Worm (Caenorhabditis elegans) whole organism, young adult: ENCODE results near the gene E02H4.2.
A peak's percentile ranks its signal among the peaks of the same experiment; 100 is the strongest.

ENCODE experiments used
- B0261.1 ChIP-seq: sonication (generic microtip); optimal IDR thresholded peaks from 2 replicates; lab custom pipeline; 2016; ENCODE audit warnings: mild to moderate bottlenecking, missing genetic modification characterization, moderate library complexity, missing compliant biosample characterization
- F22D6.2 ChIP-seq: sonication (generic microtip); optimal IDR thresholded peaks from 2 replicates; lab custom pipeline; 2016; ENCODE audit warnings: mild to moderate bottlenecking, missing genetic modification characterization, missing compliant biosample characterization
- F23B12.7 ChIP-seq: sonication (generic microtip); optimal IDR thresholded peaks from 2 replicates; lab custom pipeline; 2017; ENCODE audit warnings: missing genetic modification characterization, mild to moderate bottlenecking, missing compliant biosample characterization, antibody characterized with exemption, moderate library complexity; ENCODE audit not compliant: insufficient read depth
- F33H1.4 ChIP-seq: fragments of 200-800 bp; sonication (Bioruptor generic); IDR thresholded peaks from 2 replicates; pipeline ENCODE4 v1.3.6; 2022; ENCODE audit warnings: missing genetic modification reagents, missing genetic modification characterization, missing compliant biosample characterization
- F39B2.1 ChIP-seq: fragments of 200-800 bp; sonication (Bioruptor generic); IDR thresholded peaks from 2 replicates; pipeline ENCODE4 v1.3.6; 2022; ENCODE audit warnings: missing genetic modification reagents, missing genetic modification characterization, missing compliant biosample characterization
- F49E8.2 ChIP-seq: sonication (generic microtip); optimal IDR thresholded peaks from 3 replicates; lab custom pipeline; 2017; ENCODE audit warnings: missing genetic modification characterization, mild to moderate bottlenecking, missing compliant biosample characterization, antibody characterized with exemption, moderate library complexity; ENCODE audit not compliant: insufficient read depth
- F52B5.7 ChIP-seq: sonication (generic microtip); optimal IDR thresholded peaks from 2 replicates; lab custom pipeline; 2016; ENCODE audit warnings: mild to moderate bottlenecking, missing genetic modification characterization, missing compliant biosample characterization
- K11D2.4 ChIP-seq: fragments of 200-800 bp; sonication (Bioruptor generic); IDR thresholded peaks from 2 replicates; pipeline ENCODE4 v1.3.6; 2022; ENCODE audit warnings: missing genetic modification reagents, missing genetic modification characterization, missing compliant biosample characterization
- Y53F4B.3 ChIP-seq: fragments of 200-800 bp; sonication (Bioruptor generic); IDR thresholded peaks from 2 replicates; pipeline ENCODE4 v1.3.6; 2022; ENCODE audit warnings: missing genetic modification reagents, missing genetic modification characterization, missing compliant biosample characterization
- Y56A3A.18 ChIP-seq: fragments of 200-800 bp; sonication (Bioruptor generic); IDR thresholded peaks from 2 replicates; pipeline ENCODE4 v1.3.6; 2022; ENCODE audit warnings: missing genetic modification reagents, missing genetic modification characterization, missing compliant biosample characterization
- Y95B8A.8 ChIP-seq: fragments of 200-800 bp; sonication (Bioruptor generic); IDR thresholded peaks from 2 replicates; pipeline ENCODE4 v1.3.6; 2022; ENCODE audit warnings: missing genetic modification reagents, missing genetic modification characterization, missing compliant biosample characterization
- aptf-3 ChIP-seq: fragments of 200-800 bp; sonication (Bioruptor generic); IDR thresholded peaks from 2 replicates; pipeline ENCODE4 v1.3.6; 2022; ENCODE audit warnings: missing genetic modification characterization, missing compliant biosample characterization
- athp-1 ChIP-seq: sonication (generic microtip); optimal IDR thresholded peaks from 2 replicates; lab custom pipeline; 2017; ENCODE audit warnings: mild to moderate bottlenecking, missing genetic modification characterization, missing compliant biosample characterization
- attf-3 ChIP-seq: fragments of 200-800 bp; sonication (Bioruptor generic); conservative IDR thresholded peaks from 2 replicates; pipeline ENCODE4 v1.3.6; 2022; ENCODE audit warnings: missing genetic modification reagents, missing genetic modification characterization, missing compliant biosample characterization
- attf-5 ChIP-seq: fragments of 200-800 bp; sonication (Bioruptor generic); optimal IDR thresholded peaks from 2 replicates; lab custom pipeline; 2018; ENCODE audit warnings: mild to moderate bottlenecking, missing genetic modification characterization, missing compliant biosample characterization
- attf-6 ChIP-seq: fragments of 200-800 bp; sonication (Bioruptor generic); IDR thresholded peaks from 2 replicates; pipeline ENCODE4 v1.3.6; 2022; ENCODE audit warnings: missing genetic modification reagents, missing genetic modification characterization, missing compliant biosample characterization
- cebp-2 ChIP-seq: fragments of 200-800 bp; sonication (Bioruptor generic); IDR thresholded peaks from 2 replicates; pipeline ENCODE4 v1.3.6; 2022; ENCODE audit warnings: missing genetic modification characterization, missing compliant biosample characterization
- ceh-58 ChIP-seq: fragments of 200-800 bp; sonication (Bioruptor generic); IDR thresholded peaks from 2 replicates; pipeline ENCODE4 v1.3.6; 2022; ENCODE audit warnings: missing genetic modification characterization, missing compliant biosample characterization
- ceh-79 ChIP-seq: sonication (generic microtip); optimal IDR thresholded peaks from 2 replicates; lab custom pipeline; 2017; ENCODE audit warnings: mild to moderate bottlenecking, missing genetic modification characterization, missing compliant biosample characterization
- chd-7 ChIP-seq: sonication (generic microtip); optimal IDR thresholded peaks from 2 replicates; lab custom pipeline; 2016; ENCODE audit warnings: mild to moderate bottlenecking, missing genetic modification characterization, moderate library complexity, missing compliant biosample characterization
- die-1 ChIP-seq: sonication (generic microtip); optimal IDR thresholded peaks from 2 replicates; lab custom pipeline; 2016; ENCODE audit warnings: missing genotype, mild to moderate bottlenecking, missing genetic modification characterization, missing compliant biosample characterization
- dpl-1 ChIP-seq: fragments of 150-350 bp; optimal IDR thresholded peaks from 2 replicates; lab custom pipeline; 2014; ENCODE audit warnings: missing biosample characterization, missing genetic modification reagents, missing genetic modification characterization
- egl-18 ChIP-seq: fragments of 200-800 bp; sonication (Bioruptor generic); IDR thresholded peaks from 2 replicates; pipeline ENCODE4 v1.3.6; 2022; ENCODE audit warnings: missing genetic modification reagents, missing genetic modification characterization, missing compliant biosample characterization
- egrh-3 ChIP-seq: fragments of 200-800 bp; sonication (Bioruptor generic); IDR thresholded peaks from 2 replicates; pipeline ENCODE4 v1.3.6; 2022; ENCODE audit warnings: missing genetic modification reagents, missing genetic modification characterization, missing compliant biosample characterization
- ekl-4 ChIP-seq: fragments of 200-800 bp; sonication (Bioruptor generic); IDR thresholded peaks from 2 replicates; pipeline ENCODE4 v1.3.6; 2022; ENCODE audit warnings: missing genetic modification reagents, missing genetic modification characterization, missing compliant biosample characterization
- gei-17 ChIP-seq: fragments of 200-800 bp; sonication (Bioruptor generic); optimal IDR thresholded peaks from 2 replicates; lab custom pipeline; 2018; ENCODE audit warnings: mild to moderate bottlenecking, missing genetic modification characterization, missing compliant biosample characterization
- hlh-12 ChIP-seq: sonication (generic microtip); optimal IDR thresholded peaks from 2 replicates; lab custom pipeline; 2016; ENCODE audit warnings: missing genetic modification characterization, missing compliant biosample characterization
- lin-54 ChIP-seq: fragments of 200-800 bp; sonication (Bioruptor generic); optimal IDR thresholded peaks from 2 replicates; lab custom pipeline; 2018; ENCODE audit warnings: mild to moderate bottlenecking, missing genetic modification characterization, missing compliant biosample characterization
- lir-1 ChIP-seq: fragments of 200-800 bp; sonication (Bioruptor generic); conservative IDR thresholded peaks from 2 replicates; pipeline ENCODE4 v1.3.6; 2022; ENCODE audit warnings: missing genetic modification reagents, missing genetic modification characterization, missing compliant biosample characterization
- madf-10 ChIP-seq: sonication (generic microtip); optimal IDR thresholded peaks from 2 replicates; lab custom pipeline; 2016; ENCODE audit warnings: mild to moderate bottlenecking, missing genetic modification characterization, missing compliant biosample characterization
- madf-8 ChIP-seq: fragments of 200-800 bp; sonication (Bioruptor generic); conservative IDR thresholded peaks from 2 replicates; pipeline ENCODE4 v1.3.6; 2022; ENCODE audit warnings: missing genetic modification reagents, missing genetic modification characterization, missing compliant biosample characterization
- mes-4 ChIP-seq: sonication (generic microtip); optimal IDR thresholded peaks from 2 replicates; lab custom pipeline; 2016; ENCODE audit warnings: missing genotype, missing genetic modification characterization, missing compliant biosample characterization
- mxl-1 ChIP-seq: sonication (generic microtip); optimal IDR thresholded peaks from 2 replicates; lab custom pipeline; 2016; ENCODE audit warnings: missing genetic modification characterization, missing compliant biosample characterization
- nfya-1 ChIP-seq: sonication (generic microtip); optimal IDR thresholded peaks from 2 replicates; lab custom pipeline; 2017; ENCODE audit warnings: antibody characterized with exemption, missing compliant biosample characterization, missing genetic modification characterization, borderline replicate concordance; ENCODE audit not compliant: insufficient read depth
- nhr-27 ChIP-seq: fragments of 200-800 bp; sonication (Bioruptor generic); optimal IDR thresholded peaks from 2 replicates; lab custom pipeline; 2018; ENCODE audit warnings: mild to moderate bottlenecking, missing genetic modification characterization, moderate library complexity, missing compliant biosample characterization
- rcor-1 ChIP-seq: fragments of 200-800 bp; sonication (Bioruptor generic); IDR thresholded peaks from 2 replicates; pipeline ENCODE4 v1.3.6; 2022; ENCODE audit warnings: missing genetic modification reagents, missing genetic modification characterization, missing compliant biosample characterization
- rpc-1 ChIP-seq, 2 experiments: fragments of 150-350 bp in 1 of 2; sonication (generic microtip) in 1 of 2; optimal IDR thresholded peaks; 2 replicates each; lab custom pipeline; 2014 to 2018; ENCODE audit warnings: missing biosample characterization in 1 of 2, missing genetic modification characterization in 1 of 2, missing genetic modification reagents in 1 of 2, missing genotype in 1 of 2
- sdz-38 ChIP-seq: sonication (generic microtip); optimal IDR thresholded peaks from 2 replicates; lab custom pipeline; 2016; ENCODE audit warnings: missing genotype, missing genetic modification characterization, missing compliant biosample characterization
- sea-2 ChIP-seq: fragments of 200-800 bp; sonication (Bioruptor generic); IDR thresholded peaks from 2 replicates; pipeline ENCODE4 v1.3.6; 2022; ENCODE audit warnings: missing genetic modification characterization, missing compliant biosample characterization
- snpc-1.3 ChIP-seq: sonication (generic microtip); optimal IDR thresholded peaks from 2 replicates; lab custom pipeline; 2017; ENCODE audit warnings: missing genetic modification characterization, mild to moderate bottlenecking, missing compliant biosample characterization, antibody characterized with exemption, moderate library complexity, missing genotype, missing genetic modification reagents; ENCODE audit not compliant: insufficient read depth
- snpc-3.4 ChIP-seq: sonication (generic microtip); optimal IDR thresholded peaks from 2 replicates; lab custom pipeline; 2017; ENCODE audit warnings: missing genetic modification characterization, mild to moderate bottlenecking, missing compliant biosample characterization, antibody characterized with exemption, moderate library complexity, missing genotype, missing genetic modification reagents
- snpc-4 ChIP-seq, 5 experiments: fragments of 150-350 bp in 1 of 5; sonication (generic microtip) in 4 of 5; optimal IDR thresholded peaks; 2 replicates each; lab custom pipeline; 2014 to 2018; ENCODE audit warnings: missing genetic modification characterization in 5 of 5, missing biosample characterization in 3 of 5, antibody characterized with exemption in 2 of 5, mild to moderate bottlenecking in 2 of 5, missing compliant biosample characterization in 2 of 5, missing genotype in 2 of 5, moderate library complexity in 2 of 5, missing genetic modification reagents in 1 of 5
- sptf-2 ChIP-seq: fragments of 200-800 bp; sonication (Bioruptor generic); optimal IDR thresholded peaks from 2 replicates; lab custom pipeline; 2018; ENCODE audit warnings: mild to moderate bottlenecking, missing genetic modification characterization, missing compliant biosample characterization
- tlf-1 ChIP-seq: fragments of 200-800 bp; sonication (Bioruptor generic); optimal IDR thresholded peaks from 2 replicates; lab custom pipeline; 2018; ENCODE audit warnings: mild to moderate bottlenecking, missing genetic modification characterization, missing compliant biosample characterization
- unc-130 ChIP-seq: sonication (generic microtip); optimal IDR thresholded peaks from 2 replicates; lab custom pipeline; 2016; ENCODE audit warnings: missing genetic modification reagents, missing genetic modification characterization, missing compliant biosample characterization
- ztf-25 ChIP-seq: fragments of 200-800 bp; sonication (Bioruptor generic); IDR thresholded peaks from 2 replicates; pipeline ENCODE4 v1.3.6; 2022; ENCODE audit warnings: missing genetic modification reagents, missing genetic modification characterization, missing compliant biosample characterization
- ztf-26 ChIP-seq: sonication (generic microtip); optimal IDR thresholded peaks from 2 replicates; lab custom pipeline; 2017; ENCODE audit warnings: missing genetic modification characterization, missing compliant biosample characterization
- ztf-6 ChIP-seq: fragments of 200-800 bp; sonication (Bioruptor generic); IDR thresholded peaks from 2 replicates; pipeline ENCODE4 v1.3.6; 2022; ENCODE audit warnings: missing genetic modification reagents, missing genetic modification characterization, missing compliant biosample characterization

E02H4.2 gene

DNA sequence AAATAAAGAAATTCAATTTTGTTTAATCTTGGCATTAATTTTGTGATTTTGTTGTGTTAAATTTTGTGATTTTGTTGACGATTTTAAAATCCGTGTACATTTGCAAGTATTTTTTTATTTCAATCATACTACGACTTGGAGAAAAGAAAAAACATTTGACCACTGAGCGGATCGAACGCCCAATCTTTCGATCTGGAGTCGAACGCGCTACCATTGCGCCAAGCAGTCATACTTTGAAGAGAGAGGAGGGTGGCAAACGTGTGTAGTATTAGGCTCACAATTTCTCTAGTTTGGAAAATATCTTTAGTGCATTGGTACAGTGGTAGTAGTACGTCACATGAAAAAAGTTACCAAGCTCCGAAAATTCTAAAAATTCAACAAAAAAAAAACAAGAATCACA is 52.7 kb downstream of the E02H4.2 start (continued):
- TF ChIP-seq unc-130 (GFP tag; lab: Kevin White, UChicago) (no peak), F33H1.4 (GFP tag; lab: Robert Waterston, UW) (no peak), ceh-79 (tag; lab: Kevin White, UChicago) (no peak), sptf-2 (no peak), B0261.1 (tag; lab: Kevin White, UChicago) (peak; percentile 79), dpl-1 (GFP tag; lab: Kevin White, UChicago) (no peak), hlh-12 (no peak), lin-54 (GFP tag; lab: Kevin White, UChicago) (no peak), ekl-4 (GFP tag; lab: Robert Waterston, UW) (no peak), mes-4 (tag; lab: Kevin White, UChicago) (peak; percentile 10), snpc-4 (GFP tag; optimal IDR thresholded peaks at IDR 0.05; lab: Kevin White, UChicago) (peak; percentile 76), snpc-4 (tag; optimal IDR thresholded peaks at IDR 0.05; lab: Kevin White, UChicago) (peak in 2 of 4 experiments; percentile 58 to 77), attf-5 (GFP tag; lab: Kevin White, UChicago) (no peak), attf-6 (GFP tag; lab: Robert Waterston, UW) (0 out of 2 replicates have a peak, but pooled peaks have one; percentile 10), F23B12.7 (tag; lab: Kevin White, UChicago) (peak; percentile 28), ztf-25 (GFP tag; lab: Robert Waterston, UW) (peak; percentile 81), lir-1 (GFP tag; lab: Robert Waterston, UW) (peak; percentile 84; the same call in 1 of the 2 replicates), die-1 (tag; lab: Kevin White, UChicago) (peak; percentile 84), snpc-3.4 (peak; percentile 77), F52B5.7 (tag; lab: Kevin White, UChicago) (no peak), aptf-3 (GFP tag; lab: Robert Waterston, UW) (0 out of 2 replicates have a peak, but pooled peaks have one; percentile 38), rpc-1 (optimal IDR thresholded peaks at IDR 0.05; lab: Kevin White, UChicago) (peak; percentile 91), rpc-1 (tag; optimal IDR thresholded peaks at IDR 0.05; lab: Kevin White, UChicago) (peak; percentile 96), ceh-58 (GFP tag; lab: Robert Waterston, UW) (no peak), ztf-26 (tag; lab: Kevin White, UChicago) (no peak), sdz-38 (no peak), egl-18 (GFP tag; lab: Robert Waterston, UW) (no peak), ztf-6 (GFP tag; lab: Robert Waterston, UW) (no peak), F49E8.2 (tag; lab: Kevin White, UChicago) (peak; percentile 3), gei-17 (GFP tag; lab: Kevin White, UChicago) (no peak), rcor-1 (GFP tag; lab: Robert Waterston, UW) (no peak), madf-8 (GFP tag; lab: Robert Waterston, UW) (no peak), mxl-1 (peak; percentile 40), snpc-1.3 (peak; percentile 70), madf-10 (tag; lab: Kevin White, UChicago) (peak; percentile 19), Y53F4B.3 (GFP tag; lab: Robert Waterston, UW) (no peak), F22D6.2 (tag; lab: Kevin White, UChicago) (no peak), egrh-3 (GFP tag; lab: Robert Waterston, UW) (no peak), attf-3 (GFP tag; lab: Robert Waterston, UW) (no peak), tlf-1 (GFP tag; lab: Kevin White, UChicago) (no peak), sea-2 (0 out of 2 replicates have a peak, but pooled peaks have one; percentile 21), Y95B8A.8 (no peak), athp-1 (tag; lab: Kevin White, UChicago) (peak; percentile 30), nfya-1 (tag; lab: Kevin White, UChicago) (no peak), chd-7 (peak; percentile 53), nhr-27 (tag; lab: Kevin White, UChicago) (no peak), cebp-2 (GFP tag; lab: Robert Waterston, UW) (0 out of 2 replicates have a peak, but pooled peaks have one; percentile 16), F39B2.1 (no peak), K11D2.4 (no peak), Y56A3A.18 (peak; percentile 15; the same call in 1 of the 2 replicates)
